Worm (Caenorhabditis elegans): ENCODE data around the gene F44E2.3.

F44E2.3 gene

DNA sequence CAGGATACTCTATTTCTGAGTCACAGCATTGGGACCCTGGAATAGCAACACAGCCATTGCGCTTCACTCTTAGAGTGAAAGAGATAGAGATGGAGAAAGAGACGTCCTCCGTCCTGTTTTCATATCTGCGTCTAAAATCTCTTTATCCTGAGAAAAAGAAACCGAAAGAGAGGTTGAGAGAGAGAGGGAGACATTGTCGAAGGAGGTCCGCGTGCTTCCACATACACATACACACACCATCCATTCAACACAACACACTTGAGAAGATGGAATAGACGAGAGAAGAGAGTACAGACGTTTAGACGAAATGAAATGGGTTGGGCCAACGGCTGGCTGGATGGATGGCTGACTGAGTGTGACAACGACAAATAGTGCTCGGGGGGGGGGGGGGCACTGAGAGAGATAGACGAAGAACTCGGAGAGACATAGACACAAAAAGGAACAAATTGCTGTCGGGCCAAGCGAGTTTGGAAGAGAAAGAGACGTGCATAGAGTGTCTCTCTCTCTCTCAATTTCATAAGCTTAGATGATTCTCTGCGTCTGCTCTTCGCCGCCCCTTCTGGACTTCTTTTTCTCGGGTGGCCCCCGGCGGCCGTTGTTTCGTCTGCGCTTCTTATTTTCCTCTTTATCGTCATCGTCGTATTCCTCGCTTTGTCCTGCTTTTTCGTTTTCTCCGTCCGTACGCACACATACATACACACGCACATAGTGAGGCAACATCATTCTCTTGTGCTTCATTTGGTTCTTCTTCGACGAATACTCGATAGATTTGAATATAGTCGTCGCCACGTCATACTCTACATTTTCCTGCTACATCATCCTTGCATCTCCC, 28.9 kb downstream of the F44E2.3 start, which contains the start of gene F54F2.6 (continued):
- TF ChIP-seq Y53G8AR.9 (GFP tag; conservative IDR thresholded peaks at IDR 0.05) (no peak; the same call in 1 of the 2 replicates), zim-3 (tag; optimal IDR thresholded peaks at IDR 0.05) (no peak), snpc-4 (GFP tag; optimal IDR thresholded peaks at IDR 0.05) (no peak), snpc-4 (tag; optimal IDR thresholded peaks at IDR 0.05) (peak in 2 of 4 experiments; percentile 50), sea-2 (GFP tag; IDR thresholded peaks at IDR 0.05) (no peak), F57A8.1 (GFP tag; optimal IDR thresholded peaks at IDR 0.05) (no peak), him-1 (tag; optimal IDR thresholded peaks at IDR 0.05) (no peak), snpc-1.1 (tag; optimal IDR thresholded peaks at IDR 0.05; ENCODE audit: insufficient read depth) (no peak), ceh-91 (GFP tag; IDR thresholded peaks at IDR 0.05) (no peak), K12H6.12 (tag; optimal IDR thresholded peaks at IDR 0.05) (peak; percentile 97), hmg-1.2 (GFP tag; IDR thresholded peaks at IDR 0.05) (peak; percentile 66), lin-54 (GFP tag; optimal IDR thresholded peaks at IDR 0.05) (peak; percentile 36), aptf-3 (GFP tag; IDR thresholded peaks at IDR 0.05) (no peak), cebp-2 (GFP tag; IDR thresholded peaks at IDR 0.05) (no peak), madf-8 (GFP tag; conservative IDR thresholded peaks at IDR 0.05) (no peak), T07F8.4 (tag; optimal IDR thresholded peaks at IDR 0.05) (no peak), D2030.7 (GFP tag; IDR thresholded peaks at IDR 0.05) (no peak), F52B5.7 (tag; optimal IDR thresholded peaks at IDR 0.05) (no peak), F57C9.4 (tag; optimal IDR thresholded peaks at IDR 0.05) (no peak), bed-2 (GFP tag; IDR thresholded peaks at IDR 0.05) (no peak), Y53F4B.3 (GFP tag; IDR thresholded peaks at IDR 0.05) (no peak), ztf-25 (GFP tag; IDR thresholded peaks at IDR 0.05) (no peak), dox-1 (GFP tag; IDR thresholded peaks at IDR 0.05) (peak; percentile 77), ztf-18 (tag; optimal IDR thresholded peaks at IDR 0.05) (no peak), zfh-2 (GFP tag; conservative IDR thresholded peaks at IDR 0.05) (peak; percentile 99), nhr-27 (tag; optimal IDR thresholded peaks at IDR 0.05) (no peak), ccch-3 (GFP tag; optimal IDR thresholded peaks at IDR 0.05) (no peak), T26A5.8 (tag; optimal IDR thresholded peaks at IDR 0.05) (no peak), nhr-80 (tag; optimal IDR thresholded peaks at IDR 0.05) (peak; percentile 61), tbp1 (GFP tag; optimal IDR thresholded peaks at IDR 0.05) (no peak), xnd-1 (tag; optimal IDR thresholded peaks at IDR 0.05) (no peak), somi-1 (GFP tag; optimal IDR thresholded peaks at IDR 0.05) (peak; percentile 91), madf-10 (tag; optimal IDR thresholded peaks at IDR 0.05) (peak; percentile 42), nhr-120 (GFP tag; IDR thresholded peaks at IDR 0.05) (no peak)

DNA sequence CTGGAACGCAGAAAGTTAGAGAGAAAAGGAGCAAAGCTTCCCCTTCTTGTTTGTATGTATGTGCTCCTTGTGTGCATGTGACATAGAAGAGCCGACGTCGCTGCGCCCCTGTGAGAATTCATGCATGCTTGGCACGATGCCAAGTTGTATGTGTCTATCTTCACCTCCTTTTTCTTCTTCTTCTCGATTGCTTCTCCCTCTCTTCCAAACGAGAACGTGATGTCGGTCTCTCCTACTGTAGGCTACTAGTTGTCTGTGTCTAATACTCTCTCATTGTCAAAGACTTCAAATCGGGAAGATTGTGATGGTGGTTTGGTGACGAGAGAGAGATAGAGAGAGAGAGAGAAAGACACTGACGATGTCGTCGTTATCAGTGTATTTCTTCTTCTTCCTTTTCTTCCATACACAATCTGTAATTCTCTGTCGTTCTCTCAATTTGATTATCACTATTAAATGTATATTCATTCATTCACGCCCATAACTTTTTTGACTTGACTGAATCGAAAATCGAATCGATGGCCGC, 31.8 kb downstream of the F44E2.3 start:
- TF ChIP-seq ceh-100 (GFP tag; IDR thresholded peaks at IDR 0.05): no peak
- no peak for TF ChIP-seq athp-1 (tag; optimal IDR thresholded peaks at IDR 0.05)
- no peak for TF ChIP-seq hlh-26 (GFP tag; conservative IDR thresholded peaks at IDR 0.05)
- peak; percentile 55 for TF ChIP-seq cebp-1 (GFP tag; IDR thresholded peaks at IDR 0.05)
- TF ChIP-seq cebp-1 (tag; optimal IDR thresholded peaks at IDR 0.05): peak; percentile 81
- TF ChIP-seq madf-10 (tag; optimal IDR thresholded peaks at IDR 0.05): peak; percentile 82
- no peak for TF ChIP-seq fkh-3 (tag; optimal IDR thresholded peaks at IDR 0.05)
- TF ChIP-seq F33H1.4 (GFP tag; IDR thresholded peaks at IDR 0.05): 0 out of 2 replicates have a peak, but pooled peaks have one; percentile 6
- TF ChIP-seq F22D6.2 (tag; optimal IDR thresholded peaks at IDR 0.05): peak; percentile 29
- no peak for TF ChIP-seq dpl-1 (GFP tag; optimal IDR thresholded peaks at IDR 0.05)
- no peak for TF ChIP-seq F37B4.10 (GFP tag; IDR thresholded peaks at IDR 0.05)
- TF ChIP-seq Y56A3A.18 (GFP tag; IDR thresholded peaks at IDR 0.05): no peak
- TF ChIP-seq ztf-22 (GFP tag; optimal IDR thresholded peaks at IDR 0.05): peak; percentile 81
- no peak for TF ChIP-seq lag-1 (GFP tag; IDR thresholded peaks at IDR 0.05)
- TF ChIP-seq F49E8.2 (tag; optimal IDR thresholded peaks at IDR 0.05; ENCODE audit: insufficient read depth): no peak
- peak; percentile 87 for TF ChIP-seq dox-1 (GFP tag; IDR thresholded peaks at IDR 0.05)
- TF ChIP-seq sdz-38 (tag; optimal IDR thresholded peaks at IDR 0.05): no peak
